Worm (Caenorhabditis elegans): ENCODE results near the gene rga-8.

Gene rga-8

DNA sequence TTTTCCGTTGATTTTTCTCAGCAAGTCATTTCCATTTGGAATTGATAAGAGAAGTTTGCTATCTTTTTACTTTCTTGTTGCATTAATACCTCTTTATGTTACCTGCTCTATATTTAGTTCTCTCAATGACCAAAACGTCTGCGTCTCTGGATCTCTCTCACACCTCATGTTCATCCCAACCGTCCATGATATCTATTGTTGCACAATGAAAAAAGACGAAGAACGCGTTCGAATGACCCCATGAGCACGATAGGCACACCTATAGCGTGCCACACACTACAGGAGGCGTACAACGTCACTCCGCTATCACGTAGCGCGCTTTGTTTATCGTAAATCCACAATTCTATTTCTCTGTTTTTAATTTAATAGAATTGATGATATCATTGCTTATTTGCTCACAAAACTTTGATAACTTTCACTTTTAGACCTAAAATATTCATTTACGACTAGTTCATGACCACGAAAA lies 371 bp downstream of the rga-8 start, which contains the start of gene Y34B4A.2 (continued):
- no peak for TF ChIP-seq unc-30 (tag; optimal IDR thresholded peaks at IDR 0.05)
- TF ChIP-seq nhr-28 (tag; optimal IDR thresholded peaks at IDR 0.05), result no peak
- peak; percentile 39 for TF ChIP-seq swsn-7 (tag; optimal IDR thresholded peaks at IDR 0.05)
- no peak for TF ChIP-seq elt-3 (tag; optimal IDR thresholded peaks at IDR 0.05)
- TF ChIP-seq vab-15 (tag; optimal IDR thresholded peaks at IDR 0.05), result no peak
- TF ChIP-seq egl-27 (tag; optimal IDR thresholded peaks at IDR 0.05), result no peak
- peak; percentile 19 for TF ChIP-seq nhr-90 (tag; optimal IDR thresholded peaks at IDR 0.05; ENCODE audit: poor library complexity)
- no peak for TF ChIP-seq snpc-4 (tag; optimal IDR thresholded peaks at IDR 0.05)
- TF ChIP-seq dsc-1 (tag; optimal IDR thresholded peaks at IDR 0.05), result peak; percentile 42
- no peak for TF ChIP-seq pag-3 (tag; optimal IDR thresholded peaks at IDR 0.05; ENCODE audit: borderline replicate concordance, insufficient read depth)
- peak; percentile 62 for TF ChIP-seq elt-2 (tag; optimal IDR thresholded peaks at IDR 0.05)
- TF ChIP-seq isw-1 (GFP tag; IDR thresholded peaks at IDR 0.05), result no peak
- no peak for TF ChIP-seq ceh-82 (tag; optimal IDR thresholded peaks at IDR 0.05)
- TF ChIP-seq zip-4 (GFP tag; optimal IDR thresholded peaks at IDR 0.05), result no peak
- no peak for TF ChIP-seq ama-1 (optimal IDR thresholded peaks at IDR 0.05)
- TF ChIP-seq unc-130 (tag; optimal IDR thresholded peaks at IDR 0.05), result no peak
- TF ChIP-seq zag-1 (tag; optimal IDR thresholded peaks at IDR 0.05), result no peak
- TF ChIP-seq mep-1 (tag; optimal IDR thresholded peaks at IDR 0.05), result no peak
- TF ChIP-seq fkh-4 (tag; optimal IDR thresholded peaks at IDR 0.05; ENCODE audit: borderline replicate concordance), result no peak
- TF ChIP-seq C34B4.2 (tag; optimal IDR thresholded peaks at IDR 0.05), result no peak
- TF ChIP-seq nhr-77 (tag; optimal IDR thresholded peaks at IDR 0.05), result no peak
- TF ChIP-seq nhr-20 (tag; optimal IDR thresholded peaks at IDR 0.05), result peak; percentile 25
- TF ChIP-seq lin-15B (tag; optimal IDR thresholded peaks at IDR 0.05), result no peak
- TF ChIP-seq ztf-4 (tag; optimal IDR thresholded peaks at IDR 0.05), result no peak
- no peak for TF ChIP-seq pqm-1 (tag; optimal IDR thresholded peaks at IDR 0.05)
- TF ChIP-seq ceh-8 (GFP tag; optimal IDR thresholded peaks at IDR 0.05), result no peak
- no peak for TF ChIP-seq sup-37 (GFP tag; optimal IDR thresholded peaks at IDR 0.05)
- no peak for TF ChIP-seq nhr-12 (tag; optimal IDR thresholded peaks at IDR 0.05)
- no peak for TF ChIP-seq nhr-11 (tag; optimal IDR thresholded peaks at IDR 0.05)
- peak; percentile 10 to 22 for TF ChIP-seq efl-1 (optimal IDR thresholded peaks at IDR 0.05)
- peak; percentile 5 to 92 for TF ChIP-seq efl-1 (GFP tag; optimal IDR thresholded peaks at IDR 0.05 in 1 of 2)

DNA sequence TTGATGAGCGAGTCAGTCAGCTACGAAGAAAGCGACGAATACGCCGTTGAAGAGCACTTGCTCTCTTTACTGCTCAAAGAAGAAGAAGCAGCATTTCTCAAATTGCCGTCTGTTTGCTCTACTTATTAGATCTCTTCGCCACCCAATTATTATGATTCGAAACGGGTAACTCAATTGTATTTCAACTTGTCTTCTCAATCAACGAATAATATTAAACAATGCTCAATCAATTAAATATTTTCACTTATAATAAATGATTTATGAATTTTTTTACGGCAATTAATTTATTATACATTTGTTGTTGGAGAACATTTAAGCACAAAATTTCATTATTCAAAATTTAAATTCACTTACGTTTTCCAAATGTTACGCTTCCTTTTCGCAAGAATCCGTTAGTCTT lies 1.3 kb downstream of the rga-8 start:
- TF ChIP-seq F16B12.6 (tag; optimal IDR thresholded peaks at IDR 0.05) (no peak), ceh-82 (tag; optimal IDR thresholded peaks at IDR 0.05) (no peak), aha-1 (tag; optimal IDR thresholded peaks at IDR 0.05) (no peak), unc-98 (GFP tag; IDR thresholded peaks at IDR 0.05) (no peak), blmp-1 (tag; optimal IDR thresholded peaks at IDR 0.05) (no peak), swsn-7 (tag; optimal IDR thresholded peaks at IDR 0.05) (no peak), efl-1 (optimal IDR thresholded peaks at IDR 0.05) (no peak), efl-1 (GFP tag; optimal IDR thresholded peaks at IDR 0.05 in 1 of 2) (no peak), fkh-8 (tag; optimal IDR thresholded peaks at IDR 0.05) (no peak), vab-15 (tag; optimal IDR thresholded peaks at IDR 0.05) (no peak), elt-3 (tag; optimal IDR thresholded peaks at IDR 0.05) (no peak), lin-13 (GFP tag; optimal IDR thresholded peaks at IDR 0.05) (no peak), nhr-85 (tag) (no peak), ets-5 (GFP tag; IDR thresholded peaks at IDR 0.05) (no peak), sptf-1 (tag; optimal IDR thresholded peaks at IDR 0.05) (no peak), mef-2 (tag; optimal IDR thresholded peaks at IDR 0.05) (no peak), rnt-1 (tag; optimal IDR thresholded peaks at IDR 0.05) (no peak), ceh-8 (GFP tag; optimal IDR thresholded peaks at IDR 0.05) (no peak), nhr-19 (GFP tag; conservative IDR thresholded peaks at IDR 0.05) (no peak), nhr-20 (tag; optimal IDR thresholded peaks at IDR 0.05) (no peak)
